1 fruit fly cellular context compared by ENCODE assay signal in genomic region chr3R:16986181-16987074, dm6.
TF ChIP-seq lines count a peak whose summit lies in the region.

No protein-coding gene starts in this region.

TF ChIP-seq in whole organism, embryonic, 481 proteins besides CTCF, POLR2A, EP300 and RAD21 (continued from another document):
- peak; percentile 62 for TF ChIP-seq Six4 (GFP tag; optimal IDR thresholded peaks at IDR 0.05; lab: Kevin White, UChicago)
- peak; percentile 93 for TF ChIP-seq stc (GFP tag; IDR thresholded peaks at IDR 0.05; lab: Robert Waterston, UW)
- TF ChIP-seq CG18476 (GFP tag; optimal IDR thresholded peaks at IDR 0.05; lab: Kevin White, UChicago): peak; percentile 82
- peak; percentile 25 for TF ChIP-seq CG6254 (GFP tag; optimal IDR thresholded peaks at IDR 0.05; lab: Kevin White, UChicago)
- peak; percentile 94 for TF ChIP-seq CG12155 (GFP tag; optimal IDR thresholded peaks at IDR 0.05; lab: Kevin White, UChicago)
- TF ChIP-seq CG34422 (GFP tag; IDR thresholded peaks at IDR 0.05; lab: Robert Waterston, UW): peak; percentile 97
- peak; percentile 87 for TF ChIP-seq repo (GFP tag; optimal IDR thresholded peaks at IDR 0.05; lab: Kevin White, UChicago)
- peak; percentile 55; the same call in 2 of the 3 replicates for TF ChIP-seq vnd (GFP tag; IDR thresholded peaks at IDR 0.05; lab: Robert Waterston, UW; ENCODE audit: partially characterized antibody)
- TF ChIP-seq sens-2 (GFP tag; IDR thresholded peaks at IDR 0.05; lab: Robert Waterston, UW): peak; percentile 93
- peak; percentile 11; the same call in 1 of the 2 replicates for TF ChIP-seq inv (GFP tag; IDR thresholded peaks at IDR 0.05; lab: Robert Waterston, UW; ENCODE audit: partially characterized antibody)
- TF ChIP-seq peb (GFP tag; IDR thresholded peaks at IDR 0.05; lab: Robert Waterston, UW): peak; percentile 84
- TF ChIP-seq D19B (GFP tag; optimal IDR thresholded peaks at IDR 0.05; lab: Kevin White, UChicago): peak; percentile 85
- TF ChIP-seq CG12104 (GFP tag; optimal IDR thresholded peaks at IDR 0.05; lab: Kevin White, UChicago): peak; percentile 69
- TF ChIP-seq gsb-n (tag; optimal IDR thresholded peaks at IDR 0.05; lab: Kevin White, UChicago): peak; percentile 27
- peak; percentile 63 for TF ChIP-seq run (tag; optimal IDR thresholded peaks at IDR 0.05; lab: Kevin White, UChicago)
- TF ChIP-seq gcm2 (GFP tag; optimal IDR thresholded peaks at IDR 0.05; lab: Kevin White, UChicago): peak; percentile 80
- TF ChIP-seq Fer3 (tag; optimal IDR thresholded peaks at IDR 0.05; lab: Kevin White, UChicago): peak; percentile 95
- peak; percentile 98 for TF ChIP-seq CG10543 (GFP tag; optimal IDR thresholded peaks at IDR 0.05; lab: Kevin White, UChicago)
- TF ChIP-seq CG4707 (GFP tag; optimal IDR thresholded peaks at IDR 0.05; lab: Kevin White, UChicago): peak; percentile 51
- TF ChIP-seq CG10565 (GFP tag; optimal IDR thresholded peaks at IDR 0.05; lab: Kevin White, UChicago): no peak
- TF ChIP-seq fd3F (GFP tag; optimal IDR thresholded peaks at IDR 0.05; lab: Kevin White, UChicago): peak; percentile 95
- peak; percentile 38 for TF ChIP-seq MESR4 (GFP tag; optimal IDR thresholded peaks at IDR 0.05; lab: Kevin White, UChicago)
- peak; percentile 97 for TF ChIP-seq CG2889 (GFP tag; IDR thresholded peaks at IDR 0.05; lab: Robert Waterston, UW)
- TF ChIP-seq Ssrp (tag; optimal IDR thresholded peaks at IDR 0.05; lab: Kevin White, UChicago): peak; percentile 77
- peak; percentile 89 for TF ChIP-seq CG10274 (GFP tag; optimal IDR thresholded peaks at IDR 0.05; lab: Kevin White, UChicago)
- peak; percentile 94 to 96 for TF ChIP-seq Pdp1 (GFP tag; optimal IDR thresholded peaks at IDR 0.05; lab: Kevin White, UChicago)
- peak; percentile 99 for TF ChIP-seq sob (GFP tag; IDR thresholded peaks at IDR 0.05; lab: Robert Waterston, UW)
- TF ChIP-seq CG30020 (tag; optimal IDR thresholded peaks at IDR 0.05; lab: Kevin White, UChicago): peak; percentile 35
- peak; percentile 93 for TF ChIP-seq CG2199 (GFP tag; IDR thresholded peaks at IDR 0.05; lab: Robert Waterston, UW)
- peak; percentile 86 for TF ChIP-seq CG10654 (GFP tag; optimal IDR thresholded peaks at IDR 0.05; lab: Kevin White, UChicago)
- TF ChIP-seq CG3281 (GFP tag; optimal IDR thresholded peaks at IDR 0.05; lab: Kevin White, UChicago): peak; percentile 92
- TF ChIP-seq E2f1 (GFP tag; IDR thresholded peaks at IDR 0.05; lab: Robert Waterston, UW): peak; percentile 94
- TF ChIP-seq CG4424 (GFP tag; optimal IDR thresholded peaks at IDR 0.05; lab: Kevin White, UChicago): peak; percentile 82
- no peak for TF ChIP-seq hbn (GFP tag; IDR thresholded peaks at IDR 0.05; lab: Robert Waterston, UW; ENCODE audit: partially characterized antibody)
- peak; percentile 80 for TF ChIP-seq E2f2 (GFP tag; IDR thresholded peaks at IDR 0.05; lab: Robert Waterston, UW)
